Worm (Caenorhabditis elegans) whole organism, early embryonic: Measurements from ENCODE around the gene ech-1.1.

Experiments used
- B0310.2 ChIP-seq: sonication (generic microtip); optimal IDR thresholded peaks from 2 replicates; lab custom pipeline; 2016; ENCODE audit warnings: mild to moderate bottlenecking, missing genetic modification characterization, missing compliant biosample characterization
- F13C5.2 ChIP-seq: sonication (generic microtip); optimal IDR thresholded peaks from 2 replicates; lab custom pipeline; 2017; ENCODE audit warnings: mild to moderate bottlenecking, missing genetic modification characterization, inconsistent platforms, missing compliant biosample characterization
- aly-1 ChIP-seq: sonication (generic microtip); optimal IDR thresholded peaks from 2 replicates; lab custom pipeline; 2016; ENCODE audit warnings: missing genetic modification characterization, missing compliant biosample characterization
- ama-1 ChIP-seq: fragments of 150-350 bp; optimal IDR thresholded peaks from 2 replicates; lab custom pipeline; 2014
- ceh-13 ChIP-seq: fragments of 200-800 bp; sonication (Bioruptor generic); optimal IDR thresholded peaks from 2 replicates; lab custom pipeline; 2018; ENCODE audit warnings: mild to moderate bottlenecking, missing genetic modification characterization, missing compliant biosample characterization
- ceh-36 ChIP-seq: sonication (generic microtip); optimal IDR thresholded peaks from 2 replicates; lab custom pipeline; 2016; ENCODE audit warnings: missing genetic modification characterization, inconsistent platforms, missing compliant biosample characterization
- ets-7 ChIP-seq: sonication (generic microtip); optimal IDR thresholded peaks from 2 replicates; lab custom pipeline; 2016; ENCODE audit warnings: missing genotype, missing genetic modification characterization, missing compliant biosample characterization
- flt-1 ChIP-seq: fragments of 200-800 bp; sonication (Bioruptor generic); IDR thresholded peaks from 2 replicates; pipeline ENCODE4 v1.3.6; 2022; ENCODE audit warnings: missing genetic modification characterization, missing compliant biosample characterization
- hmbx-1 ChIP-seq: sonication (generic microtip); optimal IDR thresholded peaks from 2 replicates; lab custom pipeline; 2016; ENCODE audit warnings: mild to moderate bottlenecking, missing genetic modification characterization, missing compliant biosample characterization
- hmg-4 ChIP-seq: fragments of 200-800 bp; sonication (Bioruptor generic); optimal IDR thresholded peaks from 2 replicates; lab custom pipeline; 2018; ENCODE audit warnings: mild to moderate bottlenecking, missing genetic modification characterization, missing compliant biosample characterization
- hnd-1 ChIP-seq: sonication (generic microtip); optimal IDR thresholded peaks from 2 replicates; lab custom pipeline; 2016; ENCODE audit warnings: missing genetic modification characterization, missing compliant biosample characterization
- pes-1 ChIP-seq: fragments of 200-800 bp; sonication (Bioruptor generic); IDR thresholded peaks from 2 replicates; pipeline ENCODE4 v1.3.6; 2022; ENCODE audit warnings: missing genetic modification reagents, missing genetic modification characterization, missing compliant biosample characterization
- scrt-1 ChIP-seq: fragments of 200-800 bp; sonication (Bioruptor generic); IDR thresholded peaks from 2 replicates; pipeline ENCODE4 v1.3.6; 2022; ENCODE audit warnings: missing genetic modification characterization, missing compliant biosample characterization
- sea-1 ChIP-seq: fragments of 200-800 bp; sonication (Bioruptor generic); conservative IDR thresholded peaks from 2 replicates; pipeline ENCODE4 v1.3.6; 2022; ENCODE audit warnings: missing genetic modification characterization, missing compliant biosample characterization
- tbx-11 ChIP-seq: fragments of 200-800 bp; sonication (Bioruptor generic); IDR thresholded peaks from 2 replicates; pipeline ENCODE4 v1.3.6; 2022; ENCODE audit warnings: missing genetic modification characterization, missing compliant biosample characterization
- tbx-37 ChIP-seq: fragments of 200-800 bp; sonication (Bioruptor generic); conservative IDR thresholded peaks from 2 replicates; pipeline ENCODE4 v1.3.6; 2022; ENCODE audit warnings: missing genetic modification reagents, missing genetic modification characterization, missing compliant biosample characterization
- tra-4 ChIP-seq: sonication (generic microtip); optimal IDR thresholded peaks from 2 replicates; lab custom pipeline; 2017; ENCODE audit warnings: missing genetic modification characterization, missing compliant biosample characterization

The ech-1.1 gene

DNA sequence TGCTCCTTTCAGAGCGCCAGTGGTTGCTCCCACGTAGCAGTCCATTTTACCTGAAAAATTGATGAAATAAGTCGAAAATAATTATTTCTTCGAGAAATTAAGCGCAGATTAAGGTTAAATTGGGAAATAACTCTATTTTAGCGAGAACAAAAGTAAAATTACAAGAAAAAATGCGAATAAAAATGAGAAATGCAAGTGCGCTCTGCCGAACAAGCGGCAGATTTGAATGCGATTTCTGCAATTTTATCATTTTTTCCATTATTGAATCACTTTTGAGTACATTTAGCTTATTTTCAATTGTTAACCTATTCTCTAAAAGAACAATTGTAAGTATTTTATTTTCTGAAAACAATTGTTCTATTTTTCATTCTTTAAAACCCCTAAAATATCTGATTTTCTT lies 33.6 kb upstream of the ech-1.1 start, which contains the start of gene T06E6.1:
T06E6.1 (minus strand) TSS at position 56 of the 400 bp plus-strand sequence.
- no peak for TF ChIP-seq hnd-1 (tag; lab: Kevin White, UChicago)
- TF ChIP-seq aly-1 = no peak
- TF ChIP-seq ets-7 = no peak
- TF ChIP-seq ceh-13 (GFP tag; lab: Kevin White, UChicago) = no peak
- TF ChIP-seq tbx-11 = no peak
- TF ChIP-seq scrt-1 (GFP tag; lab: Robert Waterston, UW) = no peak
- TF ChIP-seq tra-4 (tag; lab: Kevin White, UChicago) = no peak
- no peak for TF ChIP-seq hmg-4 (GFP tag; lab: Kevin White, UChicago)
- TF ChIP-seq F13C5.2 (tag; lab: Kevin White, UChicago) = no peak
- no peak for TF ChIP-seq pes-1 (GFP tag; lab: Robert Waterston, UW)
- TF ChIP-seq flt-1 (GFP tag; lab: Robert Waterston, UW) = no peak
- no peak for TF ChIP-seq tbx-37 (GFP tag; lab: Robert Waterston, UW)
- TF ChIP-seq ceh-36 (tag; lab: Kevin White, UChicago) = no peak
- TF ChIP-seq sea-1 = no peak
- no peak for TF ChIP-seq hmbx-1 (tag; lab: Kevin White, UChicago)
- TF ChIP-seq ama-1 = no peak

DNA sequence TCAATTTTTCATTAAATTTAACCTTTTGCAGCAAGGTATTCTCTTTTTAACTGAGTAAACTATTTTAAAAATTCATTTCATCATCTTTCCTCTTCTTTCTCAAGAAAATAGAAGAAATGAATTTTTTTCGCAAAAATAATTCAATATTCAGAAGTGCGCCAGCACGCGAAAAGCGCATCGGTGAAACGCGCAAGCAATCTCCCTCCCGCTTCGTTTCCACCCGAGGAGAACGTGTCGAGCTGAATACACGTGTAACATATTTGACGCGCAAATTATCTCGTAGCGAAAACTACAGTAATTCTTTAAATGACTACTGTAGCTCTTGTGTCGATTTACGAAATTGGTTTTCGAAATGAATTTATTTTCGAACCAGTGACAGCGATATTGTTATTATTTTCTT lies 30.8 kb upstream of the ech-1.1 start:
- TF ChIP-seq hnd-1 (tag; lab: Kevin White, UChicago) (no peak), ets-7 (no peak)

DNA sequence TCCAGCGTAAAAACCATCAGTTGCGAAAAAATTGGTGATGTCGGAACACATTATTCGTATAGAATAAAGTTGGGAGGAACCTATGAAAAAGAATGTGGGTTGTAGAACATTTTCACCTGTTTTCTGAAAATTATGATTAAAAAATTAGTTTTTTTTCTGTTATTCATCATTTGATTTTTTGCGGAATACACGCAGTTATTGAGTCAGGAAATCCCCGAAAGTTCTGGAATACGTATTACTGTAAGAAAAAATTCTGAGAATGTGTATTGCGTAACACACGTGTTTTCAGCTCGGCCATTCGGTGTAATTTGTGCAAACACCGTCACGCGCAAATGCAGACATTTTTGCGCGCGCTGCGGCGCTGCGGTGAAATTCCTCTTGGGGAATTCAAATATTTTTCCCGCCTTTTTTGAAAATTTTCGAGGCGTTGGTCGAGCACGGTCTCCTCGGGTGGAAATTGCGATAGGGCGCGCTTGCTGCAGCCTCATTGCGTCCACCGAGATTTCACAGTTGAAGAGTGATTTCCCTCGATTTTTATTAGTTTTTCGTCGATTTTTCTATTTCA lies 27.6 kb upstream of the ech-1.1 start, which contains the start of gene srh-170:
srh-170 (minus strand) TSS at position 51 of the 565 bp plus-strand sequence.
- TF ChIP-seq hmbx-1 (tag; lab: Kevin White, UChicago) (no peak), ceh-13 (GFP tag; lab: Kevin White, UChicago) (no peak), ceh-36 (tag; lab: Kevin White, UChicago) (no peak), scrt-1 (GFP tag; lab: Robert Waterston, UW) (0 out of 2 replicates have a peak, but pooled peaks have one; percentile 29), pes-1 (GFP tag; lab: Robert Waterston, UW) (peak; percentile 15; the same call in 1 of the 2 replicates), B0310.2 (tag; lab: Kevin White, UChicago) (no peak), hmg-4 (GFP tag; lab: Kevin White, UChicago) (no peak), hnd-1 (tag; lab: Kevin White, UChicago) (no peak), flt-1 (GFP tag; lab: Robert Waterston, UW) (no peak), aly-1 (no peak), ets-7 (no peak)

DNA sequence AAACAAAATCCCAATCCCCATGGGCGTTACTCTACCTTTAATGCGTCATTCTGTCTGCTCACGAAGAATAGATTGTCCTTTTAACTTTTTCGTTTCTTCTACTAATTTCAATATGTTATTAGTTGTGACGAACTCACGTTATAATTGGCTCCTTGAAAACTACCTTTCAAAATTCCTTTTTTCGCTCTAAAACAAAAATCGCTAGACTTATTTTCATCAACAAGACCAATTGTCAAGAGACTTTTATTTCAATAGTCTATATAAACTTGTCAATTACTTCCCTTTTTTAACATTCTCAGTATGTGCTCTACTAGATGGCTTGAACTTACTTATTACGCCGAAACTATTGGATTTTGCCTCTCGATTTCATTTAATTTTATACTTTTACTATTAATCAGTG lies 23.4 kb upstream of the ech-1.1 start, which contains the start of gene str-102:
str-102 (plus strand) TSS at position 301 of the 400 bp plus-strand sequence.
- TF ChIP-seq pes-1 (GFP tag; lab: Robert Waterston, UW) (no peak), ceh-13 (GFP tag; lab: Kevin White, UChicago) (no peak), aly-1 (no peak), hnd-1 (tag; lab: Kevin White, UChicago) (no peak), hmg-4 (GFP tag; lab: Kevin White, UChicago) (no peak), ama-1 (no peak), tbx-11 (no peak), tbx-37 (GFP tag; lab: Robert Waterston, UW) (no peak), ceh-36 (tag; lab: Kevin White, UChicago) (no peak), scrt-1 (GFP tag; lab: Robert Waterston, UW) (no peak), tra-4 (tag; lab: Kevin White, UChicago) (no peak), ets-7 (no peak), hmbx-1 (tag; lab: Kevin White, UChicago) (no peak), sea-1 (no peak), B0310.2 (tag; lab: Kevin White, UChicago) (no peak), F13C5.2 (tag; lab: Kevin White, UChicago) (no peak), flt-1 (GFP tag; lab: Robert Waterston, UW) (no peak)

DNA sequence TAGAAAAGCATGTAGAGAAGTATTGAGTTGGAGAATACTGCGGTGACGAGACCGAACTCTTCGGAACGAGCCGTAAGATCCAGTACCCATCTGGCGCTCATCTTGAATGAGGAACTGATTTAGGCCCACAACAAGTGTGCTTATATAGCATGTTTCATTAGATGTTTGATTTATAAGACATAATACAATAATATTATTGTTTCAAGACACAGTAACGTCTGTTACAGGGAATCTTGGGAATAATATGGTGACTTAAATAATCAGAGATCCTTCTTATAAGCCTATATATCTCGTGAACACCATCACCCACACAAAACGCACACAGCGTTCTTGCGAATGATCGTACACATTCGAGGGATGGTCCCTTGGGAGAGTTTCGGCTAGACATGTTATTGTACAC lies 22.4 kb upstream of the ech-1.1 start, which contains the start of gene str-88:
str-88 (minus strand) TSS at position 101 of the 400 bp plus-strand sequence.
- TF ChIP-seq aly-1 = no peak
- TF ChIP-seq B0310.2 (tag; lab: Kevin White, UChicago) = no peak
- no peak for TF ChIP-seq tbx-37 (GFP tag; lab: Robert Waterston, UW)

DNA sequence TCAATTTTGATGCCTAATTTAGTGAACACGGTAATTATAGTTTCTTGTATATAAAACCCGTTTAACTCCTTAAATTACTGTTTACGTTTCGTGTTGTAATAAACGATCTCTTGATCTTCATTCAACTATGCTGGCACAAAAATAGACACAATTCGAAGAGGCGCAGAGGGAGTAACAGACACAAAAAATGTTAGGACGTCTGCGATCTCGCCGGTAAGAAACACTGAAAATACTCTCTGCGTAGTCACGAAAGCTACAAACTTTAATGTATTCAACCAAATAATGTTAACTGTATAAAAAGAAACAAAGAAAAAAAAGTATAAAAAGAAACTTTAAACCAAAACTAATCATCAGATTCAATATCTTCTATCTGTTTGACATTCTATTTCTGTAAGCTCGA lies 19.5 kb upstream of the ech-1.1 start, which contains the start of gene dhs-23:
dhs-23 (plus strand) TSS at position 363 of the 400 bp plus-strand sequence.
- TF ChIP-seq ceh-36 (tag; lab: Kevin White, UChicago) (no peak), F13C5.2 (tag; lab: Kevin White, UChicago) (no peak), tra-4 (tag; lab: Kevin White, UChicago) (no peak), flt-1 (GFP tag; lab: Robert Waterston, UW) (no peak), scrt-1 (GFP tag; lab: Robert Waterston, UW) (no peak), ama-1 (no peak), sea-1 (no peak), ets-7 (no peak), tbx-37 (GFP tag; lab: Robert Waterston, UW) (no peak), hmbx-1 (tag; lab: Kevin White, UChicago) (no peak), aly-1 (no peak), B0310.2 (tag; lab: Kevin White, UChicago) (no peak)

DNA sequence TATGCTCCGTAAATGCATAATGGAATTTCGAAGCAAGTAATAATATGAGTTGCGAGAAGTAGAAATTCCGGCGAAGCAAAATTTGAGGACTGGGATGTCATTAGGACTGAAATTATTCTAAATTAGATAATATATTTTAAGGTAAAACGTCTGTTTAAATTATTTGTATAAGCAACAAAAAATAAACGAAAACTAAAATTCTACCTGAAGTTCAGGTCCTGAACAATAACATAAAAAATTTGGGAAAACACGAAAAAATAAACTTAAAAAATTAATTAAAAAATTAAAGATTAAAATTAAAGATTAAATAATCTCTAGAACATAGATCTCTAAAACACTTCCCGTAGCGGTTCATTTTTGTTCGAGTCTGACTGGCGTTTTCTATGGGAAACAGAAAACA lies 18.5 kb upstream of the ech-1.1 start, which contains the start of gene srh-251:
srh-251 (minus strand) TSS at position 101 of the 400 bp plus-strand sequence.
- TF ChIP-seq B0310.2 (tag; lab: Kevin White, UChicago) = no peak
- no peak for TF ChIP-seq tbx-11
- TF ChIP-seq ceh-13 (GFP tag; lab: Kevin White, UChicago) = no peak
- TF ChIP-seq sea-1 = no peak
- no peak for TF ChIP-seq ama-1
- no peak for TF ChIP-seq tra-4 (tag; lab: Kevin White, UChicago)
- no peak for TF ChIP-seq ceh-36 (tag; lab: Kevin White, UChicago)
- TF ChIP-seq flt-1 (GFP tag; lab: Robert Waterston, UW) = no peak
- TF ChIP-seq F13C5.2 (tag; lab: Kevin White, UChicago) = no peak
- no peak for TF ChIP-seq scrt-1 (GFP tag; lab: Robert Waterston, UW)
